Worm (Caenorhabditis elegans) whole organism, L4 larva: ENCODE results near the gene F25G6.9.
A peak's percentile ranks its signal among the peaks of the same experiment; 100 is the strongest.

Experiments
- F26F4.8 ChIP-seq: fragments of 200-800 bp; sonication (Bioruptor generic); conservative IDR thresholded peaks from 2 replicates; pipeline ENCODE4 v1.3.6; 2022; ENCODE audit warnings: missing genetic modification characterization, missing compliant biosample characterization
- F49E8.2 ChIP-seq: sonication (generic microtip); optimal IDR thresholded peaks from 2 replicates; lab custom pipeline; 2016; ENCODE audit warnings: missing compliant biosample characterization, mild to moderate bottlenecking, missing genetic modification characterization, borderline replicate concordance
- R02D3.7 ChIP-seq: fragments of 150-350 bp; sonication (generic microtip); optimal IDR thresholded peaks from 3 replicates; lab custom pipeline; 2014; ENCODE audit warnings: missing biosample characterization, missing genetic modification characterization
- T26A8.4 ChIP-seq: fragments of 200-800 bp; sonication (Bioruptor generic); IDR thresholded peaks from 2 replicates; pipeline ENCODE4 v1.3.6; 2022; ENCODE audit warnings: missing genetic modification characterization, missing compliant biosample characterization
- Y75B8A.6 ChIP-seq: fragments of 200-800 bp; sonication (Bioruptor generic); IDR thresholded peaks from 2 replicates; pipeline ENCODE4 v1.3.6; 2022; ENCODE audit warnings: missing genetic modification reagents, missing genetic modification characterization, missing compliant biosample characterization
- ZK546.5 ChIP-seq, 2 experiments: sonication (generic microtip); optimal IDR thresholded peaks; 2 replicates each; lab custom pipeline; 2017; ENCODE audit warnings: missing biosample characterization in 2 of 2, missing genetic modification characterization in 2 of 2
- aha-1 ChIP-seq: fragments of 150-350 bp; peaks from one replicate; lab custom pipeline; 2014; ENCODE audit warnings: missing biosample characterization, missing genetic modification characterization
- ceh-44 ChIP-seq: fragments of 200-800 bp; sonication (Bioruptor generic); IDR thresholded peaks from 2 replicates; pipeline ENCODE4 v1.3.6; 2022; ENCODE audit warnings: missing genetic modification reagents, missing genetic modification characterization, missing compliant biosample characterization
- ces-1 ChIP-seq: fragments of 150-350 bp; sonication (generic microtip); optimal IDR thresholded peaks from 4 replicates; lab custom pipeline; 2014; ENCODE audit warnings: missing biosample characterization, missing genetic modification reagents, missing genetic modification characterization
- dmd-8 ChIP-seq: fragments of 200-800 bp; sonication (Bioruptor generic); IDR thresholded peaks from 2 replicates; pipeline ENCODE4 v1.3.6; 2022; ENCODE audit warnings: missing genetic modification characterization, missing compliant biosample characterization
- egl-27 ChIP-seq: sonication (generic microtip); optimal IDR thresholded peaks from 3 replicates; lab custom pipeline; 2017; ENCODE audit warnings: missing biosample characterization, missing genetic modification reagents, missing genetic modification characterization
- egl-43 ChIP-seq: fragments of 200-800 bp; sonication (Bioruptor generic); IDR thresholded peaks from 2 replicates; pipeline ENCODE4 v1.3.6; 2022; ENCODE audit warnings: missing genetic modification reagents, missing genetic modification characterization, missing compliant biosample characterization
- gei-8 ChIP-seq: fragments of 200-800 bp; sonication (Bioruptor generic); optimal IDR thresholded peaks from 2 replicates; lab custom pipeline; 2018; ENCODE audit warnings: mild to moderate bottlenecking, missing genetic modification characterization, missing compliant biosample characterization
- hlh-11 ChIP-seq: fragments of 200-800 bp; sonication (Bioruptor generic); optimal IDR thresholded peaks from 2 replicates; lab custom pipeline; 2018; ENCODE audit warnings: mild to moderate bottlenecking, missing genetic modification characterization, missing compliant biosample characterization
- hmg-1.1 ChIP-seq: fragments of 200-800 bp; sonication (Bioruptor generic); IDR thresholded peaks from 2 replicates; pipeline ENCODE4 v1.3.6; 2022; ENCODE audit warnings: missing genetic modification reagents, missing genetic modification characterization, missing compliant biosample characterization
- lin-15B ChIP-seq: fragments of 150-350 bp; sonication (generic microtip); optimal IDR thresholded peaks from 3 replicates; lab custom pipeline; 2014; ENCODE audit warnings: missing biosample characterization, missing genetic modification characterization
- lin-29 ChIP-seq: fragments of 200-800 bp; sonication (Bioruptor generic); IDR thresholded peaks from 2 replicates; pipeline ENCODE4 v1.3.6; 2022; ENCODE audit warnings: missing genetic modification reagents, missing genetic modification characterization, missing compliant biosample characterization
- lin-38 ChIP-seq: fragments of 200-800 bp; sonication (Bioruptor generic); IDR thresholded peaks from 2 replicates; pipeline ENCODE4 v1.3.6; 2022; ENCODE audit warnings: missing genetic modification reagents, missing genetic modification characterization, missing compliant biosample characterization
- lin-39 ChIP-seq: fragments of 150-350 bp; optimal IDR thresholded peaks from 2 replicates; lab custom pipeline; 2014; ENCODE audit warnings: missing biosample characterization, missing genetic modification reagents, missing genetic modification characterization
- madf-5 ChIP-seq, 2 experiments: fragments of 200-800 bp; sonication (Bioruptor generic); IDR thresholded peaks; 2 replicates each; pipeline ENCODE4 v1.3.6; 2022; ENCODE audit warnings: missing compliant biosample characterization in 2 of 2, missing genetic modification characterization in 2 of 2
- mep-1 ChIP-seq: fragments of 150-350 bp; sonication (generic microtip); optimal IDR thresholded peaks from 3 replicates; lab custom pipeline; 2014; ENCODE audit warnings: missing biosample characterization, missing genetic modification characterization
- mes-2 ChIP-seq: sonication (generic microtip); optimal IDR thresholded peaks from 2 replicates; lab custom pipeline; 2016; ENCODE audit warnings: missing genotype, mild to moderate bottlenecking, missing genetic modification characterization, missing compliant biosample characterization; ENCODE audit not compliant: poor library complexity, severe bottlenecking
- mxl-2 ChIP-seq: fragments of 200-800 bp; sonication (Bioruptor generic); conservative IDR thresholded peaks from 2 replicates; pipeline ENCODE4 v1.3.6; 2022; ENCODE audit warnings: missing genetic modification reagents, missing genetic modification characterization, missing compliant biosample characterization
- nhr-102 ChIP-seq: sonication (generic microtip); optimal IDR thresholded peaks from 2 replicates; lab custom pipeline; 2016; ENCODE audit warnings: mild to moderate bottlenecking, missing genetic modification characterization, moderate library complexity, missing compliant biosample characterization
- nhr-11 ChIP-seq: fragments of 150-350 bp; optimal IDR thresholded peaks from 2 replicates; lab custom pipeline; 2014; ENCODE audit warnings: missing biosample characterization, missing genetic modification characterization
- nhr-237 ChIP-seq: sonication (generic microtip); optimal IDR thresholded peaks from 2 replicates; lab custom pipeline; 2017; ENCODE audit warnings: missing biosample characterization, missing genetic modification characterization
- nhr-25 ChIP-seq: sonication (generic microtip); optimal IDR thresholded peaks from 2 replicates; lab custom pipeline; 2017; ENCODE audit warnings: missing genetic modification characterization, mild to moderate bottlenecking, missing compliant biosample characterization, antibody characterized with exemption, moderate library complexity, borderline replicate concordance; ENCODE audit not compliant: insufficient read depth
- set-16 ChIP-seq: fragments of 200-800 bp; sonication (Bioruptor generic); IDR thresholded peaks from 2 replicates; pipeline ENCODE4 v1.3.6; 2022; ENCODE audit warnings: missing genetic modification reagents, missing genetic modification characterization, missing compliant biosample characterization
- skn-1 ChIP-seq: fragments of 150-350 bp; optimal IDR thresholded peaks from 2 replicates; lab custom pipeline; 2014; ENCODE audit warnings: missing biosample characterization, missing genetic modification characterization
- snpc-1.2 ChIP-seq: fragments of 200-800 bp; sonication (Bioruptor generic); IDR thresholded peaks from 2 replicates; pipeline ENCODE4 v1.3.6; 2022; ENCODE audit warnings: missing genetic modification reagents, missing genetic modification characterization, missing compliant biosample characterization
- spr-3 ChIP-seq: fragments of 200-800 bp; sonication (Bioruptor generic); optimal IDR thresholded peaks from 2 replicates; lab custom pipeline; 2018; ENCODE audit warnings: mild to moderate bottlenecking, missing genetic modification characterization, missing compliant biosample characterization
- tag-97 ChIP-seq: fragments of 200-800 bp; sonication (Bioruptor generic); IDR thresholded peaks from 2 replicates; pipeline ENCODE4 v1.3.6; 2022; ENCODE audit warnings: missing genetic modification characterization, missing compliant biosample characterization
- unc-39 ChIP-seq: sonication (generic microtip); optimal IDR thresholded peaks from 2 replicates; lab custom pipeline; 2017; ENCODE audit warnings: missing biosample characterization, missing genetic modification characterization
- vab-7 ChIP-seq: fragments of 200-800 bp; sonication (Bioruptor generic); IDR thresholded peaks from 2 replicates; pipeline ENCODE4 v1.3.6; 2022; ENCODE audit warnings: missing genetic modification reagents, missing genetic modification characterization, missing compliant biosample characterization
- zfp-2 ChIP-seq: sonication (generic microtip); optimal IDR thresholded peaks from 2 replicates; lab custom pipeline; 2016; ENCODE audit warnings: mild to moderate bottlenecking, missing genetic modification characterization, missing compliant biosample characterization
- zip-2 ChIP-seq: fragments of 150-350 bp; optimal IDR thresholded peaks from 2 replicates; lab custom pipeline; 2014; ENCODE audit warnings: missing biosample characterization, missing genetic modification characterization

F25G6.9 gene

DNA sequence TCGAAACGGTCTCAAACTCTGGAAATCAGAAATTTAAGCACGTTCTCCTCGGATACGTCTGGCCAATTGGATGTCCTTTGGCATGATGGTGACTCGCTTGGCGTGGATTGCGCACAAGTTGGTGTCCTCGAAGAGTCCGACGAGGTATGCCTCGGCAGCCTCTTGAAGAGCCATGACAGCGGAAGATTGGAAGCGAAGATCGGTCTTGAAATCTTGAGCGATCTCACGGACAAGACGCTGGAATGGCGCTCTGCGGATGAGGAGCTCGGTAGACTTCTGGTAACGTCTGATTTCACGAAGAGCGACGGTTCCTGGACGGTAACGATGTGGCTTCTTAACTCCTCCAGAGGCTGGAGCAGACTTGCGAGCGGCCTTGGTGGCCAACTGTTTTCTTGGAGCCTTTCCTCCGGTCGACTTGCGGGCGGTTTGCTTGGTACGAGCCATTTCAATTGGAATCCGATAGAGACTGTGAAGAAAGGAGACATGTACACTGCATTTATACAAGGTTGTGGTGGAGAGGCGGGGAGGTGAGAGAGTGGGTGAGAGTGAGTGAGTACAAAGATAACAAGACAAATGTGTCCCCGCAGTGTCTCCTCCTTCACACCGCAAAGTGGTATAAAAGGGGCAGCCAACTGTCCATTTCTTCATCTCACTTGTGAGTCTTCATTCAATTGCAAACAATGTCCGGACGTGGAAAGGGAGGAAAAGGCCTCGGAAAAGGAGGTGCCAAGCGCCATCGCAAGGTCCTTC is 35.1 kb downstream of the F25G6.9 start, which contains the start of the genes his-6 and his-5 (continued):
- TF ChIP-seq nhr-102 (peak; percentile 61), lin-29 (GFP tag; lab: Robert Waterston, UW) (0 out of 2 replicates have a peak, but pooled peaks have one; percentile 12), hlh-11 (peak; percentile 64), mes-2 (tag; lab: Kevin White, UChicago) (peak; percentile 48)
- TF ChIP-seq, all 104 proteins: peak for 19; not testable (repeated sequence) for 85

DNA sequence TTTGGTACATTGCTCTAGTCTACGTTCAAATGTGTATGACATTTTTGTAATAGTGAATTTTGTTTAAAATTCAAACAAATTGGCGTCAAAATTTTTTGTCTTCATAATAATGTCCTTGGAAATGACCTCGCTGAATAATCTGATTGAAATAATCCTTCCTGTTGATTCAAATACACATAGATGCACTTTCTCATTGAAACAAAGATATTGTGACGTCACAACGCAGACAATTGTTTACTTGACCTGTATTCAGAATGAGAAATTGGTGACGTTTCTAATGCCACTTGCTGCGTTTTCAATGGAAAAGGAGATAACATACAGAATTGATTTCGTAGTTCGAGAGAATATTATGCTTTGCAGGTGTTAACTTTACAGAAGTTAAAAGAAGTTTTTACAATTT is 35.9 kb downstream of the F25G6.9 start:
- TF ChIP-seq dmd-8 (GFP tag; lab: Robert Waterston, UW) (no peak), gei-8 (GFP tag; lab: Kevin White, UChicago) (no peak), F49E8.2 (tag; lab: Kevin White, UChicago) (no peak), zip-2 (no peak), ces-1 (GFP tag; lab: Kevin White, UChicago) (no peak), ceh-44 (GFP tag; lab: Robert Waterston, UW) (no peak), tag-97 (GFP tag; lab: Robert Waterston, UW) (no peak), nhr-25 (tag; lab: Kevin White, UChicago) (no peak), aha-1 (tag; lab: Kevin White, UChicago) (no peak), unc-39 (tag; lab: Kevin White, UChicago) (no peak), egl-43 (GFP tag; lab: Robert Waterston, UW) (no peak), lin-38 (GFP tag; lab: Robert Waterston, UW) (no peak), nhr-11 (tag; lab: Kevin White, UChicago) (no peak), snpc-1.2 (GFP tag; lab: Robert Waterston, UW) (no peak), lin-39 (tag; lab: Kevin White, UChicago) (no peak), F26F4.8 (GFP tag; lab: Robert Waterston, UW) (no peak), egl-27 (tag; lab: Kevin White, UChicago) (no peak), madf-5 (GFP tag; IDR thresholded peaks at IDR 0.05; lab: Robert Waterston, UW) (no peak)

DNA sequence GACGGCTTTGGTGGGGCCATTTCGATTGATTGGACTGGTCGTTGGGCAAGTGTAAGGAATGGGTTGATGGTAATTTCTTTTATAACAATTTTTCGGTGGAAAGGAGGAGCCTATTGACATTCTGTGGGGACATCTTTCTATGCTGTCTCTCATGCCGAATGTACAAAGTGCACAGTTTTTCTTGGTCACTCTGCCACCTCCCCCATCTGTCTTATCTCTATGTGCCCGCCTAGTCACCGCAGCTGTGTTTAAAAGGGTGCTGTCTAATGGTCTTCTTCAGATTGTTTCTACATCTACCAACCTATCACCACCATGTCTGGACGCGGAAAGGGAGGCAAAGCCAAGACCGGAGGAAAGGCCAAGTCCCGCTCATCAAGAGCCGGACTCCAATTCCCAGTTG is 36.7 kb downstream of the F25G6.9 start, which contains the start of the genes his-8 and his-7:
TSS of gene his-8 (minus strand) at position 20 of the 400 bp plus-strand sequence.
TSS of gene his-7 (plus strand) at position 313 of the 400 bp plus-strand sequence.
- TF ChIP-seq set-16 (GFP tag; lab: Robert Waterston, UW): peak; percentile 37; the same call in 1 of the 2 replicates

DNA sequence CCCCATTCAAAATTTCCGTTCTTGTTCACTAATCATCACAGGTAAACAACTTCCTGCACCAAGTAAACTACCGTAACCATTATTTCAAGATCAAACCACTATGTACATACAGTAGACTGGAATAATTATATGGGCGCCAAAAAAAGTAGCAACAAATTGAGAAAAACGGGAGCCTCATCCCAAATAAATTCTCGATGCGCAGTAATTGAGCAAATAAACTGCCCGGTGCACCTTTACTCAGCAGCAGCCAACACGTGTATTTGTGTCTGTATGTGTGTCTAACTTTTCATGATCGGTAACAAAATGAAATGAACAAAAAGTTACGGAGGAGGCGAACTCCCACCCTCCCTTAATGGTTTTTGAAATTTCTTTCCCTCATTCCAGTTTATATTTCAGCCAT is 40.6 kb downstream of the F25G6.9 start, which contains the start of gene otpl-5:
TSS of gene otpl-5 (plus strand) at position 301 of the 400 bp plus-strand sequence.
- TF ChIP-seq egl-27 (tag; lab: Kevin White, UChicago): no peak
- no peak for TF ChIP-seq ces-1 (GFP tag; lab: Kevin White, UChicago)
- TF ChIP-seq spr-3: no peak
- TF ChIP-seq egl-43 (GFP tag; lab: Robert Waterston, UW): no peak
- no peak for TF ChIP-seq vab-7 (GFP tag; lab: Robert Waterston, UW)
- no peak for TF ChIP-seq lin-15B (tag; lab: Kevin White, UChicago)
- no peak for TF ChIP-seq Y75B8A.6 (GFP tag; lab: Robert Waterston, UW)
- no peak for TF ChIP-seq nhr-237 (tag; lab: Kevin White, UChicago)
- no peak for TF ChIP-seq R02D3.7 (tag; lab: Kevin White, UChicago)
- TF ChIP-seq ZK546.5 (tag; optimal IDR thresholded peaks at IDR 0.05; lab: Kevin White, UChicago): no peak
- no peak for TF ChIP-seq mxl-2 (GFP tag; lab: Robert Waterston, UW)
- no peak for TF ChIP-seq mep-1
- no peak for TF ChIP-seq aha-1 (tag; lab: Kevin White, UChicago)
- no peak for TF ChIP-seq T26A8.4
- no peak for TF ChIP-seq skn-1 (tag; lab: Kevin White, UChicago)
- TF ChIP-seq hmg-1.1 (GFP tag; lab: Robert Waterston, UW): no peak
- no peak for TF ChIP-seq zfp-2 (tag; lab: Kevin White, UChicago)
